Fruit fly (Drosophila melanogaster) whole organism, pupa: ENCODE data around the gene CG7492.

Experiments
- CG10348 ChIP-seq: fragments of 200-800 bp; sonication (Bioruptor generic); IDR thresholded peaks from 2 replicates; pipeline ENCODE4 v1.3.6; 2022; ENCODE audit warnings: missing biosample characterization, missing genetic modification characterization
- CG12605 ChIP-seq: fragments of 200-800 bp; sonication (Bioruptor generic); IDR thresholded peaks from 2 replicates; pipeline ENCODE4 v1.3.6; 2022; ENCODE audit warnings: missing biosample characterization, missing genetic modification characterization
- CG13204 ChIP-seq: fragments of 200-800 bp; sonication (Bioruptor generic); optimal IDR thresholded peaks from 2 replicates; lab custom pipeline; 2018; ENCODE audit warnings: missing biosample characterization, mild to moderate bottlenecking, missing genetic modification characterization, moderate library complexity
- CG14655 ChIP-seq: fragments of 200-800 bp; sonication (Bioruptor generic); optimal IDR thresholded peaks from 3 replicates; lab custom pipeline; 2017; ENCODE audit warnings: mild to moderate bottlenecking, missing biosample characterization, missing genetic modification reagents, missing genetic modification characterization
- CG15710 ChIP-seq: fragments of 200-800 bp; sonication (Bioruptor generic); optimal IDR thresholded peaks from 2 replicates; lab custom pipeline; 2018; ENCODE audit warnings: missing biosample characterization, mild to moderate bottlenecking, missing genetic modification characterization, moderate library complexity
- CG17806 ChIP-seq: fragments of 200-800 bp; sonication (Bioruptor generic); optimal IDR thresholded peaks from 2 replicates; lab custom pipeline; 2018; ENCODE audit warnings: missing biosample characterization, mild to moderate bottlenecking, missing genetic modification characterization, moderate library complexity
- CG32121 ChIP-seq: fragments of 200-800 bp; sonication (Bioruptor generic); IDR thresholded peaks from 2 replicates; pipeline ENCODE4 v1.3.6; 2022; ENCODE audit warnings: missing biosample characterization, missing genetic modification characterization
- CG34367 ChIP-seq: fragments of 200-800 bp; sonication (Bioruptor generic); optimal IDR thresholded peaks from 2 replicates; lab custom pipeline; 2018; ENCODE audit warnings: missing biosample characterization, mild to moderate bottlenecking, missing genetic modification characterization
- CG4496 ChIP-seq: fragments of 200-800 bp; sonication (Bioruptor generic); IDR thresholded peaks from 3 replicates; pipeline ENCODE4 v1.3.6; 2022; ENCODE audit warnings: missing biosample characterization, missing genetic modification characterization
- CG8159 ChIP-seq: fragments of 200-800 bp; sonication (Bioruptor generic); optimal IDR thresholded peaks from 3 replicates; lab custom pipeline; 2018; ENCODE audit warnings: missing biosample characterization, mild to moderate bottlenecking, missing genetic modification characterization, moderate library complexity
- CG8301 ChIP-seq: fragments of 200-800 bp; sonication (Bioruptor generic); optimal IDR thresholded peaks from 2 replicates; lab custom pipeline; 2018; ENCODE audit warnings: missing biosample characterization, mild to moderate bottlenecking, missing genetic modification characterization
- CG9948 ChIP-seq: fragments of 200-800 bp; sonication (Bioruptor generic); optimal IDR thresholded peaks from 2 replicates; lab custom pipeline; 2018; ENCODE audit warnings: missing biosample characterization, mild to moderate bottlenecking, missing genetic modification characterization, moderate library complexity
- D1 ChIP-seq: fragments of 200-800 bp; sonication (Bioruptor generic); optimal IDR thresholded peaks from 2 replicates; lab custom pipeline; 2018; ENCODE audit warnings: missing biosample characterization, mild to moderate bottlenecking, missing genetic modification characterization, moderate library complexity
- EcR ChIP-seq: fragments of 200-800 bp; sonication (Bioruptor generic); optimal IDR thresholded peaks from 3 replicates; lab custom pipeline; 2019; ENCODE audit warnings: missing biosample characterization, missing genetic modification characterization, mild to moderate bottlenecking, moderate library complexity, missing genetic modification reagents
- Ets98B ChIP-seq: fragments of 200-800 bp; sonication (Bioruptor generic); IDR thresholded peaks from 2 replicates; pipeline ENCODE4 v1.3.6; 2022; ENCODE audit warnings: missing biosample characterization, missing genetic modification characterization
- Pif1A ChIP-seq: fragments of 200-800 bp; sonication (Bioruptor generic); optimal IDR thresholded peaks from 3 replicates; lab custom pipeline; 2016; ENCODE audit warnings: missing biosample characterization, missing genetic modification characterization
- Pif1B ChIP-seq: fragments of 200-800 bp; sonication (Bioruptor generic); optimal IDR thresholded peaks from 3 replicates; lab custom pipeline; 2016; ENCODE audit warnings: missing biosample characterization, missing genetic modification characterization
- Snoo ChIP-seq: fragments of 200-800 bp; sonication (Bioruptor generic); optimal IDR thresholded peaks from 3 replicates; lab custom pipeline; 2017; ENCODE audit warnings: missing biosample characterization, mild to moderate bottlenecking, missing genetic modification characterization, inconsistent platforms
- fd96Ca ChIP-seq: fragments of 200-800 bp; sonication (Bioruptor generic); IDR thresholded peaks from 3 replicates; pipeline ENCODE4 v1.3.6; 2022; ENCODE audit warnings: missing biosample characterization, missing genetic modification characterization
- gl ChIP-seq: fragments of 200-800 bp; sonication (Bioruptor generic); optimal IDR thresholded peaks from 2 replicates; lab custom pipeline; 2018; ENCODE audit warnings: missing biosample characterization, mild to moderate bottlenecking, missing genetic modification characterization
- rn ChIP-seq: fragments of 200-800 bp; sonication (Bioruptor generic); IDR thresholded peaks from 2 replicates; pipeline ENCODE4 v1.3.6; 2022; ENCODE audit warnings: missing biosample characterization, missing genetic modification characterization

The CG7492 gene

DNA sequence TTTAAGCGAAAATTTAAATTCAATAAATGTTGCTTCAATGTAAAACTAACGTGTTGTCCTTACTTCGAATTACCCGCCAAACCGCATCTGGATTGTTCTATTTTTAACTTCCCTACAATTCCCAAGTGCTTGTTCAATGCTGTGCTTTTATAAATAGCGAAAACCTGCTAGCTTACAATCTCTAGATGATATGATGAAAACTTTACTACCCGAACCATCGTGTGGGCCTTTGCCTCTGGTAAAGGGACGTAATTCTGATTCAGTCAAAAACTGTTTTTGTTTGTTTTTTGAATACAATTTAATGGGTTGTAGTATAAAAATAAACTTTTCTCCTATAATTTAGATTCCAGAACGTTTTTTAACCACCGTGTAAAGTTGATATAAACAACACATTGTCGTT, 15.0 kb downstream of the CG7492 start:
- TF ChIP-seq CG13204 (no peak), fd96Ca (GFP tag; lab: Robert Waterston, UW) (no peak), CG14655 (no peak), CG12605 (no peak), CG34367 (tag; lab: Kevin White, UChicago) (no peak), Ets98B (GFP tag; lab: Robert Waterston, UW) (no peak), CG15710 (no peak), CG9948 (tag; lab: Kevin White, UChicago) (no peak), CG17806 (tag; lab: Kevin White, UChicago) (no peak), gl (tag; lab: Kevin White, UChicago) (no peak), CG10348 (GFP tag; lab: Robert Waterston, UW) (no peak), EcR (GFP tag; lab: Kevin White, UChicago) (no peak), CG32121 (GFP tag; lab: Robert Waterston, UW) (no peak)

DNA sequence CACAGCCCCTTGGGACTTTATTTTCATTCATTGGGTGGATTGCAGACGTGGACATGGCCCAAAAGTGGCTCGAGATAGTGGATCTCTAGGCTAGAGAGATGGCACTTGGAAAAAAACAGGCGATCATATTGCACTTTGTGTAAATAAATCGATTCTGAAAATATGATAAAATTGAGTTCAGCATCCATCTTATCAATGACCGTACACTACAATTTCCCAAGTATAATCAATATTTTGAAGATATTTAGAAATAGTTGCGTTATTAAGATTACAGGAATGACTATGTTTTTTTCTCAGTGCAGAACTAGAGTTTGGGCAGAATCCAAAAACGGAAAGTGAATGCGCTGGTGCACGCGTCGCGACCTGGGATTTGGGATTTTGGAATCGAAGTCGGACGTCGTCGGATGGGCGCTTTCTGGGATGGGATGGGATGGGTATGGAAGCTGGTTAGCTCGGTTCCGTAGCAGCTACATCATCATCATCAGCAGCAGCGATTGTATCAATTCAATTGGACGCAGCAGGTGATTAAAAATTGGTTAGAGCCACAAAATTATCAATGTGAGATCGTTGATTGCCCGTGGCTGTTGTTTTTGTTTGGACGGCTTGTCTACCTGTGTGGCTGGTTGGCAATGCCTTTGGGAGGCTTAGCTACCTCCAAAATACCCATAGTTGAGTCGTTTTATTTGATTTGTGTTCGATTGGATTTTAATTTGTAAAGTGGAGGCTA, 19.6 kb downstream of the CG7492 start:
- TF ChIP-seq gl (tag; lab: Kevin White, UChicago): no peak
- TF ChIP-seq CG8301: peak; percentile 13

DNA sequence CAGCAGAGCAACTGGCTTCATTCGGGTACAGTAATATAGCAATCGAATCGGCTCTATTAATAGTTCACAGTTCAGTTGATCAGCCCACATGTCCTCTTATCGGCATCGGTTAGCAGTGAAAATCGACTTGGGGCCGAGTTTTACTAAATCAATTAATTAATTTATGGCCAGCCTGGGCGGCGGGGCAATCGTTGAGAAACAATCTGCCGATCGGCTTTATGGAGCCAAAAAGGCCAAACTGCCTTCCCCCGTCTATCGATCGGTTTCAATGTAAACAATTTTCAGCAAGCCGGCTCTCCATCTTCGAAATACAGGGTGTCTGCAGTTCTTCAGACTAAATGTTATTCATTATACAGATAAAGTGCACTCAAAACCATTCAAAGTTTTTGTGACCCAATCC, 20.9 kb downstream of the CG7492 start:
- TF ChIP-seq CG9948 (tag; lab: Kevin White, UChicago) (no peak), CG32121 (GFP tag; lab: Robert Waterston, UW) (no peak), D1 (tag; lab: Kevin White, UChicago) (no peak), CG14655 (no peak), CG15710 (no peak), fd96Ca (GFP tag; lab: Robert Waterston, UW) (no peak), EcR (GFP tag; lab: Kevin White, UChicago) (no peak), CG4496 (GFP tag; lab: Robert Waterston, UW) (no peak), CG12605 (no peak), CG34367 (tag; lab: Kevin White, UChicago) (no peak), CG13204 (no peak), Pif1A (GFP tag; lab: Kevin White, UChicago) (no peak), CG8301 (no peak), rn (GFP tag; lab: Robert Waterston, UW) (no peak), CG17806 (tag; lab: Kevin White, UChicago) (no peak), Pif1B (GFP tag; lab: Kevin White, UChicago) (no peak), Snoo (no peak), Ets98B (GFP tag; lab: Robert Waterston, UW) (no peak), CG10348 (GFP tag; lab: Robert Waterston, UW) (no peak), gl (tag; lab: Kevin White, UChicago) (no peak)

DNA sequence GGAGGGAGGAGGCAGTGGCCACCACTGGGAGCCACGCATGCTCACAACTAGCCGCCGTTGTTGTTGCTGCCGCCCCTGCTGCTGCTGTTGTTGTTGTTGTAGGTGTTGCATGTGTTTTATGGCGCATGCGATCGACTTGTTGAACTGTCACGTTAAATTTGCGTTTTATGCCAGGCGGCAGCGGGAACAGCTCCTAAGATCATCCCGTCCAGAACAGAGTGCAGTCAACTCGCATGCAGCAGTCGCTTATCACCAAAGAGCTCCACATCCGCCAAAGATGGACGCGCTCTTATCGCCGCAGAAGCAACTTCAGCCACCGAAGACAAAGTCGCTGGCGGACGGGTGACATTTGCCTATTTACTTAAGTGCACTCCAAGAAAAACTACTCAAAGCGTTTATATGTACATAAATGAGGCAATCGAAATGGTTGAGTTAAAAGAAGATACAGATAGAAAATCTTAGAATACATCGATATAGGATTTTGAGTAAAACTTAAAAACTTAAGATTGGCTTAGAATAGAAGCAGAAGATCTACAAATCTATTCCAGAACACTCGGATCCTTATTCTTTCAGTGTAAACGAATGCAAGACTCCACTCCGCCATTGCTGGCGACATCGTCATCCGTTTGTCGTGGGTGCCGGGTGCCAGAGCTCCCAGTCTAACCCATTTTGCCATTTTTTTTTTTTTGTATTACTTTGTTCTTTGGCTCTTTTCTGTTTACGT, 21.9 kb downstream of the CG7492 start:
- no peak for TF ChIP-seq CG12605
- TF ChIP-seq CG10348 (GFP tag; lab: Robert Waterston, UW): no peak
- TF ChIP-seq CG13204: peak; percentile 21
- no peak for TF ChIP-seq gl (tag; lab: Kevin White, UChicago)
- peak; percentile 69 for TF ChIP-seq CG17806 (tag; lab: Kevin White, UChicago)
- no peak for TF ChIP-seq D1 (tag; lab: Kevin White, UChicago)
- peak; percentile 57 for TF ChIP-seq CG15710
- TF ChIP-seq EcR (GFP tag; lab: Kevin White, UChicago): peak; percentile 66
- TF ChIP-seq Pif1A (GFP tag; lab: Kevin White, UChicago): peak; percentile 59
- peak; percentile 70 for TF ChIP-seq CG4496 (GFP tag; lab: Robert Waterston, UW)
- TF ChIP-seq Ets98B (GFP tag; lab: Robert Waterston, UW): peak; percentile 76
- peak; percentile 49; the same call in 1 of the 3 replicates for TF ChIP-seq fd96Ca (GFP tag; lab: Robert Waterston, UW)
- TF ChIP-seq Pif1B (GFP tag; lab: Kevin White, UChicago): no peak
- TF ChIP-seq CG14655: peak; percentile 79
- peak; percentile 69 for TF ChIP-seq CG8159 (tag; lab: Kevin White, UChicago)
- peak; percentile 50 for TF ChIP-seq CG34367 (tag; lab: Kevin White, UChicago)
- peak; percentile 77 for TF ChIP-seq CG32121 (GFP tag; lab: Robert Waterston, UW)
- TF ChIP-seq CG9948 (tag; lab: Kevin White, UChicago): peak; percentile 56
- TF ChIP-seq CG8301: peak; percentile 73
- no peak for TF ChIP-seq Snoo
- TF ChIP-seq rn (GFP tag; lab: Robert Waterston, UW): peak; percentile 49; the same call in 1 of the 2 replicates

DNA sequence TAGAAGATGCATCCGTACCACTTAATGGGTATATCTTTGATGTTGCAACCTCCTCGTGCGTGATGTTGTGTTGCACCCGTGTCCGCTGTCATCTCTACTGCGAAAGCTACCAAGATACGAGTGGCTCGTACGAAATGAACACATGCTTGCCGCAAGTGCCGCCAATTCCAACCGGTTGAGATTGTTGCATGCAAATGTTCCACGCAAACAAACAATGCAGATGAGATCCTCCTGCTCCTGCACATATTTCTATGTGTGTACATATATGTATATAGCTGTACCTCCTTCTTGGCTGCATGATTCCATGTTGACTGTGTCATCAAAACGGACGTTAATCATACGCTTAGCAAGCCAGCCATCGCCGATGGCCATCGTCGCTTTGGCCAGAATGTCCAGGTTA, 24.5 kb downstream of the CG7492 start:
- TF ChIP-seq rn (GFP tag; lab: Robert Waterston, UW): no peak
- TF ChIP-seq, all 21 proteins: peak for 0

DNA sequence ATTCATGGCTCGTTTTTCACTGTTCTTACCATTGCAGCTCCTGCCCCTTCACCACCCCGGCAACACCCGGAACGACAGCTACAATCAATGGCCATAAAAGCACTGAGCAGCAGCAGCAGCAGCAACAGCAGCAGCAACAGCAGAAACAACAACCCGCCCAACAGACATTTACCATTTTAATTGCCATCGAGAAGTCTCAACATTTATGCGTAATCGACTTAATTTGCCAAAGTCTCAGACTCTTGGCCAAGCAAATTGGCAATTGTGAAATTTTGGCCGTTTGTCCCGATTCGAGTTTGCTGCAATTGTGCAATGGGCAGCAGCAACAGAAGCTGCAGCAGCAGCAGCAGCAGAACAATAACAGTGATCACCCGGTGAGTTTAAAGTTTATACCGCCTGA, 30.0 kb downstream of the CG7492 start:
- TF ChIP-seq Pif1B (GFP tag; lab: Kevin White, UChicago) (no peak), CG4496 (GFP tag; lab: Robert Waterston, UW) (no peak), CG10348 (GFP tag; lab: Robert Waterston, UW) (no peak), fd96Ca (GFP tag; lab: Robert Waterston, UW) (no peak), CG12605 (no peak), CG34367 (tag; lab: Kevin White, UChicago) (no peak), CG17806 (tag; lab: Kevin White, UChicago) (no peak), rn (GFP tag; lab: Robert Waterston, UW) (no peak)
